Worm (Caenorhabditis elegans): ENCODE results near the gene sym-2.

ce11 chrII:9213055-9213708, 24.9 kb upstream of the sym-2 start, which contains the start of gene znfx-1:
- TF ChIP-seq ztf-23 (GFP tag; IDR thresholded peaks at IDR 0.05) (no peak), tab-1 (GFP tag; IDR thresholded peaks at IDR 0.05) (no peak), klf-2 (GFP tag; conservative IDR thresholded peaks at IDR 0.05) (no peak), med-1 (GFP tag; optimal IDR thresholded peaks at IDR 0.05; ENCODE audit: insufficient read depth) (no peak), ztf-29 (GFP tag; IDR thresholded peaks at IDR 0.05) (no peak), T22C8.4 (GFP tag; IDR thresholded peaks at IDR 0.05) (no peak), flt-1 (GFP tag; IDR thresholded peaks at IDR 0.05) (no peak)

Data from whole organism, midembryonic.